Worm (Caenorhabditis elegans): ENCODE measurements around the gene glb-23.

- TF ChIP-seq ama-1 (optimal IDR thresholded peaks at IDR 0.05) (no peak), tbx-2 (tag; optimal IDR thresholded peaks at IDR 0.05) (no peak), lin-11 (tag; optimal IDR thresholded peaks at IDR 0.05) (no peak), odd-2 (tag; optimal IDR thresholded peaks at IDR 0.05) (no peak), sox-4 (tag; optimal IDR thresholded peaks at IDR 0.05) (no peak), sdc-2 (tag; optimal IDR thresholded peaks at IDR 0.05) (no peak), tbx-7 (tag; optimal IDR thresholded peaks at IDR 0.05) (no peak), K02D7.2 (tag; optimal IDR thresholded peaks at IDR 0.05) (no peak)
Measured at ce11 chrIV:7228208-7228607, 8.9 kb upstream of the glb-23 start, which contains the start of gene D2024.5.
